Worm (Caenorhabditis elegans) whole organism, young adult: ENCODE measurements around the gene T19D2.3.

Experiments
- B0261.1 ChIP-seq: sonication (generic microtip); optimal IDR thresholded peaks from 2 replicates; lab custom pipeline; 2016; ENCODE audit warnings: mild to moderate bottlenecking, missing genetic modification characterization, moderate library complexity, missing compliant biosample characterization
- C06A6.2 ChIP-seq: fragments of 200-800 bp; sonication (Bioruptor generic); conservative IDR thresholded peaks from 2 replicates; pipeline ENCODE4 v1.3.6; 2022; ENCODE audit warnings: missing genetic modification characterization, missing compliant biosample characterization
- fkh-3 ChIP-seq: sonication (generic microtip); optimal IDR thresholded peaks from 2 replicates; lab custom pipeline; 2016; ENCODE audit warnings: mild to moderate bottlenecking, missing genetic modification characterization, missing compliant biosample characterization
- lir-1 ChIP-seq: fragments of 200-800 bp; sonication (Bioruptor generic); conservative IDR thresholded peaks from 2 replicates; pipeline ENCODE4 v1.3.6; 2022; ENCODE audit warnings: missing genetic modification reagents, missing genetic modification characterization, missing compliant biosample characterization
- unc-130 ChIP-seq: sonication (generic microtip); optimal IDR thresholded peaks from 2 replicates; lab custom pipeline; 2016; ENCODE audit warnings: missing genetic modification reagents, missing genetic modification characterization, missing compliant biosample characterization

- TF ChIP-seq B0261.1 (tag; lab: Kevin White, UChicago) (no peak), unc-130 (GFP tag; lab: Kevin White, UChicago) (no peak), lir-1 (GFP tag; lab: Robert Waterston, UW) (no peak), fkh-3 (tag; lab: Kevin White, UChicago) (no peak), C06A6.2 (GFP tag; lab: Robert Waterston, UW) (no peak)
Observed at ce11 chrX:3920101-3920500, 18.9 kb upstream of the T19D2.3 start, which contains the start of gene T22B2.2.
